Worm (Caenorhabditis elegans): Measurements from ENCODE around the gene F54D12.9.

DNA sequence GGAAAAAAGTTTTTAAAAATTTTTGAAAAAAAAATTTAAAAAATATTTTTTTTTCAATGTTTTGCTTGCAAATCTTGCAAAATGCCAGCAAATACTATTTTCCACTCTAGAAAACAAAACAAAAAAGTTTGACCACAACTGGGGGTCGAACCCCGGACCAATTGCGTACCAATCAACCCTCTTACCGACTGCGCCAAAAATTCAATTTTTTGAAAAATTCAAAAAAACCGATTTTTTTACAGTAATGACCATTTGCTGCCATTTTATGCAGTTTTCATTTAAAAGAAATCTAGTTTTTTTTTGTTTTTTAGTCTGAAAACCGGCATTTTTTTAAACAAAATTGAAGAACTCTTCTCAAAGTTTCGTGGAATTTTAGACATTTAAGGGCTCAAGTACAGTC, 19.1 kb downstream of the F54D12.9 start:
- TF ChIP-seq ref-1 (GFP tag; conservative IDR thresholded peaks at IDR 0.05), result no peak
- no peak for TF ChIP-seq tab-1 (GFP tag; IDR thresholded peaks at IDR 0.05)

Data from whole organism, midembryonic.